Fruit fly (Drosophila melanogaster): ENCODE data around the gene bur.

- TF ChIP-seq CG9948 (tag; optimal IDR thresholded peaks at IDR 0.05): no peak
- TF ChIP-seq EcR (GFP tag; optimal IDR thresholded peaks at IDR 0.05): no peak
- TF ChIP-seq CG14655 (GFP tag; optimal IDR thresholded peaks at IDR 0.05): no peak
- no peak for TF ChIP-seq Pif1A (GFP tag; optimal IDR thresholded peaks at IDR 0.05)
- TF ChIP-seq CG34367 (tag; optimal IDR thresholded peaks at IDR 0.05): no peak
Observed at dm6 chr2L:21169863-21170262, 9.6 kb downstream of the bur start.
